Fruit fly (Drosophila melanogaster) whole organism, embryonic: ENCODE data around the gene pkaap.

Experiments
- Abd-B ChIP-seq: fragments of 200-800 bp; sonication (Bioruptor generic); optimal IDR thresholded peaks from 2 replicates; lab custom pipeline; 2018; ENCODE audit warnings: missing biosample characterization, mild to moderate bottlenecking, missing genetic modification characterization, moderate library complexity
- CG18011 ChIP-seq: fragments of 200-800 bp; sonication (Bioruptor generic); optimal IDR thresholded peaks from 2 replicates; lab custom pipeline; 2017; ENCODE audit warnings: missing biosample characterization, missing genetic modification characterization, mild to moderate bottlenecking, moderate library complexity, missing genotype
- CG31365 ChIP-seq: fragments of 200-800 bp; sonication (Bioruptor generic); optimal IDR thresholded peaks from 2 replicates; lab custom pipeline; 2018; ENCODE audit warnings: missing biosample characterization, mild to moderate bottlenecking, missing genetic modification characterization
- CG31388 ChIP-seq: fragments of 200-800 bp; sonication (Bioruptor generic); optimal IDR thresholded peaks from 2 replicates; lab custom pipeline; 2016; ENCODE audit warnings: missing biosample characterization, missing genetic modification characterization
- CG34422 ChIP-seq: fragments of 200-800 bp; sonication (Bioruptor generic); IDR thresholded peaks from 3 replicates; pipeline ENCODE4 v1.3.6; 2022; ENCODE audit warnings: missing biosample characterization, missing genetic modification characterization
- CG7839 ChIP-seq: fragments of 200-800 bp; sonication (Bioruptor generic); optimal IDR thresholded peaks from 3 replicates; lab custom pipeline; 2018; ENCODE audit warnings: missing biosample characterization, mild to moderate bottlenecking, missing genetic modification characterization, moderate library complexity
- Sin3A ChIP-seq: fragments of >200 bp; optimal IDR thresholded peaks from 2 replicates; lab custom pipeline; 2018
- Trl ChIP-seq, 3 experiments: fragments of >200 bp in 2 of 3; fragments of 200-800 bp in 1 of 3; sonication (Bioruptor generic) in 1 of 3; optimal IDR thresholded peaks; 2 replicates in 1 of 3; 3 replicates in 2 of 3; lab custom pipeline; 2016 to 2017; ENCODE audit warnings: missing biosample characterization in 1 of 3, missing genetic modification characterization in 1 of 3
- br ChIP-seq: fragments of >200 bp; optimal IDR thresholded peaks from 2 replicates; lab custom pipeline; 2017
- nom ChIP-seq: fragments of 200-800 bp; sonication (Bioruptor generic); optimal IDR thresholded peaks from 2 replicates; lab custom pipeline; 2017; ENCODE audit warnings: missing biosample characterization, missing genetic modification characterization, mild to moderate bottlenecking, moderate library complexity, missing genetic modification reagents
- usp ChIP-seq: fragments of >200 bp; optimal IDR thresholded peaks from 2 replicates; lab custom pipeline; 2017; ENCODE audit warnings: missing biosample characterization, missing genetic modification characterization

dm6 chr2L:16292975-16293501 is 4.9 kb downstream of the pkaap start, which contains the start of gene CG13258:
- TF ChIP-seq br (lab: Kevin White, UChicago) (no peak), Abd-B (no peak), CG34422 (GFP tag; lab: Robert Waterston, UW) (no peak), Sin3A (lab: Kevin White, UChicago) (no peak), CG31388 (no peak), nom (no peak), CG7839 (tag; lab: Kevin White, UChicago) (no peak), Trl (optimal IDR thresholded peaks at IDR 0.05; lab: Kevin White, UChicago) (no peak), Trl (GFP tag; optimal IDR thresholded peaks at IDR 0.05; lab: Kevin White, UChicago) (no peak), usp (no peak), CG31365 (tag; lab: Kevin White, UChicago) (no peak), CG18011 (GFP tag; lab: Kevin White, UChicago) (no peak)
